Fruit fly (Drosophila melanogaster): ENCODE results near the gene Qsox4.

Qsox4 gene

dm6 chr3R:23725711-23726349, 23.3 kb downstream of the Qsox4 start (continued):
- no peak for TF ChIP-seq pzg (GFP tag; optimal IDR thresholded peaks at IDR 0.05)
- no peak for TF ChIP-seq CG30020 (tag; optimal IDR thresholded peaks at IDR 0.05)
- TF ChIP-seq gcm2 (GFP tag; optimal IDR thresholded peaks at IDR 0.05), result no peak
- no peak for TF ChIP-seq CG33557 (GFP tag; optimal IDR thresholded peaks at IDR 0.05)
- no peak for TF ChIP-seq sim (GFP tag; IDR thresholded peaks at IDR 0.05)
- no peak for TF ChIP-seq CG7786 (GFP tag; optimal IDR thresholded peaks at IDR 0.05)
- TF ChIP-seq CG14014 (GFP tag; IDR thresholded peaks at IDR 0.05), result no peak
- no peak for TF ChIP-seq CG12659 (GFP tag; optimal IDR thresholded peaks at IDR 0.05)
- no peak for TF ChIP-seq CG7928 (GFP tag; optimal IDR thresholded peaks at IDR 0.05)
- TF ChIP-seq Adf1 (GFP tag; IDR thresholded peaks at IDR 0.05), result peak; percentile 17; the same call in 1 of the 2 replicates
- no peak for TF ChIP-seq nerfin-2 (GFP tag; IDR thresholded peaks at IDR 0.05; ENCODE audit: partially characterized antibody)
- 0 out of 2 replicates have a peak, but pooled peaks have one; percentile 21 for TF ChIP-seq HLH3B (GFP tag; IDR thresholded peaks at IDR 0.05)
- TF ChIP-seq zfh2 (GFP tag; optimal IDR thresholded peaks at IDR 0.05), result no peak
- TF ChIP-seq CG2875 (GFP tag; optimal IDR thresholded peaks at IDR 0.05), result no peak
- TF ChIP-seq H2.0 (GFP tag; IDR thresholded peaks at IDR 0.05), result no peak
- TF ChIP-seq az2 (GFP tag; optimal IDR thresholded peaks at IDR 0.05), result no peak
- no peak for TF ChIP-seq Side (GFP tag; optimal IDR thresholded peaks at IDR 0.05)
- no peak for TF ChIP-seq Mrtf (GFP tag; IDR thresholded peaks at IDR 0.05)
- no peak for TF ChIP-seq dpn (GFP tag; optimal IDR thresholded peaks at IDR 0.05)
- TF ChIP-seq CG11398 (GFP tag; optimal IDR thresholded peaks at IDR 0.05), result no peak
- no peak for TF ChIP-seq CG11723 (GFP tag; optimal IDR thresholded peaks at IDR 0.05)
- no peak for TF ChIP-seq E2f1 (GFP tag; IDR thresholded peaks at IDR 0.05)
- TF ChIP-seq Lhr (GFP tag; optimal IDR thresholded peaks at IDR 0.05), result no peak
- TF ChIP-seq gsb-n (tag; optimal IDR thresholded peaks at IDR 0.05), result no peak
- TF ChIP-seq CG10959 (GFP tag; IDR thresholded peaks at IDR 0.05), result no peak
- no peak for TF ChIP-seq CG8388 (GFP tag; optimal IDR thresholded peaks at IDR 0.05)
- no peak for TF ChIP-seq Gug (GFP tag; IDR thresholded peaks at IDR 0.05)
- no peak for TF ChIP-seq Ets65A (GFP tag)
- no peak for TF ChIP-seq slou (GFP tag; optimal IDR thresholded peaks at IDR 0.05)
- peak; percentile 11 for TF ChIP-seq Sox100B (GFP tag; optimal IDR thresholded peaks at IDR 0.05)
- TF ChIP-seq hkb (optimal IDR thresholded peaks at IDR 0.05), result no peak
- TF ChIP-seq hkb (GFP tag; IDR thresholded peaks at IDR 0.05), result no peak
- TF ChIP-seq CG7556 (GFP tag; optimal IDR thresholded peaks at IDR 0.05), result no peak
- TF ChIP-seq Hr39 (optimal IDR thresholded peaks at IDR 0.05), result no peak
- no peak for TF ChIP-seq Mad (GFP tag; optimal IDR thresholded peaks at IDR 0.05)
- no peak for TF ChIP-seq Bteb2 (GFP tag; optimal IDR thresholded peaks at IDR 0.05)
- no peak for TF ChIP-seq Oaz (GFP tag; IDR thresholded peaks at IDR 0.05)
- no peak for TF ChIP-seq sens-2 (GFP tag; IDR thresholded peaks at IDR 0.05)
- no peak for TF ChIP-seq CG1603 (tag; optimal IDR thresholded peaks at IDR 0.05)
- no peak for TF ChIP-seq Atf3 (GFP tag; optimal IDR thresholded peaks at IDR 0.05)
- no peak for TF ChIP-seq CG17328 (GFP tag; IDR thresholded peaks at IDR 0.05)
- TF ChIP-seq CG4730 (GFP tag; IDR thresholded peaks at IDR 0.05), result no peak
- no peak for TF ChIP-seq inv (GFP tag; IDR thresholded peaks at IDR 0.05; ENCODE audit: partially characterized antibody)
- TF ChIP-seq dati (GFP tag; IDR thresholded peaks at IDR 0.05), result no peak
- TF ChIP-seq ken (GFP tag; IDR thresholded peaks at IDR 0.05), result no peak
- no peak for TF ChIP-seq cad (GFP tag; optimal IDR thresholded peaks at IDR 0.05)
- TF ChIP-seq Sry-δ (GFP tag; optimal IDR thresholded peaks at IDR 0.05), result no peak
- no peak for TF ChIP-seq Rx (GFP tag; IDR thresholded peaks at IDR 0.05)
- TF ChIP-seq CG1529 (GFP tag; optimal IDR thresholded peaks at IDR 0.05), result no peak
- TF ChIP-seq CG6765 (GFP tag; optimal IDR thresholded peaks at IDR 0.05), result no peak
- TF ChIP-seq CG4404 (GFP tag; IDR thresholded peaks at IDR 0.05), result no peak
- no peak for TF ChIP-seq CG9932 (GFP tag; IDR thresholded peaks at IDR 0.05)
- TF ChIP-seq crol (GFP tag; IDR thresholded peaks at IDR 0.05), result no peak

Measured in whole organism, embryonic.